Worm (Caenorhabditis elegans) whole organism, mixed stage, embryonic: ENCODE data around the gene T22H9.1.

Experiments used
- mep-1 ChIP-seq: fragments of 150-350 bp; optimal IDR thresholded peaks from 2 replicates; lab custom pipeline; 2017; ENCODE audit warnings: missing biosample characterization, missing genetic modification reagents, missing genetic modification characterization, inconsistent platforms
- pha-4 ChIP-seq: fragments of 150-350 bp; optimal IDR thresholded peaks from 2 replicates; lab custom pipeline; 2018; ENCODE audit warnings: missing biosample characterization, missing genetic modification reagents, missing genetic modification characterization

DNA sequence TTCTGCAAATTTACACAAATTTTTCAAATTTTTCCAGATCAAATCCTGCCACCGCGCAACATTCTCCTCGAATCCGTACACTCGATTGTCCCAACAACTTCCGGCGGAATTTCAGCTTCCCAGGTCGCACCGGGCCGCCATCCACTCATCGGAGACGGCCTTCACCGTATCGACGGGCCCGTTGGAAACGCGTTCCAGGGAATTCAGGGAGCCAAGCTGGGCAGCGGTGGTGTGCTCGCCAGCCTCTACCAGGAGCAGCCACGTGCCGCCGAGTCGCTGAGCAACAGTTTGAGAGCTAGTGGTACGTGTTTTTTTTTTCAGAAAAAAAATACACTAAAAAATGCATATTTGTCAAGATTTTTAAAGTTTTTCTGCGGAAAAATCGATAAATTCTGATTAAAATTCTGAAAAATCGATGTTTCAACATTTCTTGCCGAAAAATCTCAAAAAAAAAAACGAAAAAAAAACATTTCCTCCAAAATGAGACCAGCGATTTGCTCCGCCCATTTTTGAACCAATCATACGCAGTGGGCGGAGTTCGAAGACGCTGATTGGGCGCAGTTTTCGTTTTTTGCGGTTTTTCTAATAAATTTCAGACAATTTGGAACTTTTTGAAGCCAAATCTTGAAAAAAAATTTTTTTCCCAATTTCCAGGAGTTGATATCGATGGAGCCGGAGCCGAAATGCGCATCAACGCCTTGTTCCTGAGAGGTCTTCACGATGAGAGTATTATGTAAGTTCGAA is 2.4 kb upstream of the T22H9.1 start:
- TF ChIP-seq pha-4 (no peak), mep-1 (no peak)
